Worm (Caenorhabditis elegans) whole organism, late embryonic: ENCODE results near the gene fat-7.

ENCODE experiments used
- ahr-1 ChIP-seq: sonication (generic microtip); optimal IDR thresholded peaks from 2 replicates; lab custom pipeline; 2016; ENCODE audit warnings: missing genetic modification characterization, missing compliant biosample characterization
- ama-1 ChIP-seq: fragments of 150-350 bp; optimal IDR thresholded peaks from 2 replicates; lab custom pipeline; 2014
- ceh-2 ChIP-seq: sonication (generic microtip); optimal IDR thresholded peaks from 2 replicates; lab custom pipeline; 2016; ENCODE audit warnings: missing genotype, missing genetic modification characterization, missing compliant biosample characterization
- ceh-34 ChIP-seq: sonication (generic microtip); optimal IDR thresholded peaks from 2 replicates; lab custom pipeline; 2016; ENCODE audit warnings: mild to moderate bottlenecking, missing genetic modification characterization, missing compliant biosample characterization
- che-1 ChIP-seq: sonication (generic microtip); optimal IDR thresholded peaks from 2 replicates; lab custom pipeline; 2016; ENCODE audit warnings: mild to moderate bottlenecking, missing genetic modification characterization, missing compliant biosample characterization
- dmd-4 ChIP-seq: sonication (generic microtip); optimal IDR thresholded peaks from 2 replicates; lab custom pipeline; 2016; ENCODE audit warnings: borderline replicate concordance, missing genetic modification characterization, missing compliant biosample characterization
- dve-1 ChIP-seq: sonication (generic microtip); optimal IDR thresholded peaks from 2 replicates; lab custom pipeline; 2017; ENCODE audit warnings: antibody characterized with exemption, mild to moderate bottlenecking, missing genetic modification characterization, missing compliant biosample characterization
- elt-2 ChIP-seq: sonication (generic microtip); optimal IDR thresholded peaks from 2 replicates; lab custom pipeline; 2016; ENCODE audit warnings: missing genetic modification reagents, missing genetic modification characterization, missing compliant biosample characterization
- ets-4 ChIP-seq: sonication (generic microtip); optimal IDR thresholded peaks from 2 replicates; lab custom pipeline; 2016; ENCODE audit warnings: missing genetic modification characterization, missing compliant biosample characterization
- gmeb-2 ChIP-seq: sonication (generic microtip); optimal IDR thresholded peaks from 2 replicates; lab custom pipeline; 2016; ENCODE audit warnings: missing genetic modification characterization, inconsistent platforms, missing compliant biosample characterization
- hlh-13 ChIP-seq: fragments of 200-800 bp; sonication (Bioruptor generic); optimal IDR thresholded peaks from 2 replicates; lab custom pipeline; 2018; ENCODE audit warnings: mild to moderate bottlenecking, missing genetic modification characterization, missing compliant biosample characterization
- hlh-8 ChIP-seq: sonication (generic microtip); optimal IDR thresholded peaks from 2 replicates; lab custom pipeline; 2016; ENCODE audit warnings: missing genotype, missing genetic modification characterization, missing compliant biosample characterization
- lin-11 ChIP-seq: fragments of 200-800 bp; sonication (Bioruptor generic); optimal IDR thresholded peaks from 2 replicates; lab custom pipeline; 2018; ENCODE audit warnings: mild to moderate bottlenecking, missing genetic modification characterization, missing compliant biosample characterization
- madf-2 ChIP-seq: sonication (generic microtip); optimal IDR thresholded peaks from 2 replicates; lab custom pipeline; 2017; ENCODE audit warnings: missing genetic modification characterization, missing compliant biosample characterization
- nhr-11 ChIP-seq: fragments of 150-350 bp; optimal IDR thresholded peaks from 2 replicates; lab custom pipeline; 2014; ENCODE audit warnings: missing biosample characterization, missing genetic modification characterization
- nhr-232 ChIP-seq: sonication (generic microtip); optimal IDR thresholded peaks from 2 replicates; lab custom pipeline; 2016; ENCODE audit warnings: missing genetic modification characterization, missing compliant biosample characterization
- npax-4 ChIP-seq: sonication (generic microtip); optimal IDR thresholded peaks from 2 replicates; lab custom pipeline; 2016; ENCODE audit warnings: missing genetic modification characterization, missing compliant biosample characterization
- odd-2 ChIP-seq: sonication (generic microtip); optimal IDR thresholded peaks from 2 replicates; lab custom pipeline; 2017; ENCODE audit warnings: antibody characterized with exemption, mild to moderate bottlenecking, missing genetic modification characterization, missing compliant biosample characterization
- pha-2 ChIP-seq: sonication (generic microtip); optimal IDR thresholded peaks from 2 replicates; lab custom pipeline; 2017; ENCODE audit warnings: mild to moderate bottlenecking, missing genetic modification characterization, missing compliant biosample characterization
- pha-4 ChIP-seq: fragments of 150-350 bp; optimal IDR thresholded peaks from 2 replicates; lab custom pipeline; 2018; ENCODE audit warnings: missing biosample characterization, missing genetic modification reagents, missing genetic modification characterization
- pqm-1 ChIP-seq: sonication (generic microtip); optimal IDR thresholded peaks from 2 replicates; lab custom pipeline; 2016; ENCODE audit warnings: missing genetic modification characterization, missing compliant biosample characterization
- ref-2 ChIP-seq: sonication (generic microtip); optimal IDR thresholded peaks from 2 replicates; lab custom pipeline; 2016; ENCODE audit warnings: missing genetic modification characterization, missing compliant biosample characterization
- rnt-1 ChIP-seq: sonication (generic microtip); optimal IDR thresholded peaks from 2 replicates; lab custom pipeline; 2016; ENCODE audit warnings: missing genetic modification characterization, missing compliant biosample characterization
- sdc-2 ChIP-seq: sonication (generic microtip); optimal IDR thresholded peaks from 2 replicates; lab custom pipeline; 2016; ENCODE audit warnings: missing genotype, missing genetic modification characterization, missing compliant biosample characterization
- sox-2 ChIP-seq: fragments of 200-800 bp; sonication (Bioruptor generic); IDR thresholded peaks from 2 replicates; pipeline ENCODE4 v1.3.6; 2022; ENCODE audit warnings: missing genetic modification reagents, missing genetic modification characterization, missing compliant biosample characterization
- sox-4 ChIP-seq: sonication (generic microtip); optimal IDR thresholded peaks from 2 replicates; lab custom pipeline; 2017; ENCODE audit warnings: mild to moderate bottlenecking, missing genetic modification characterization, inconsistent platforms, missing compliant biosample characterization
- tbx-2 ChIP-seq: sonication (generic microtip); optimal IDR thresholded peaks from 2 replicates; lab custom pipeline; 2016; ENCODE audit warnings: missing genetic modification characterization, missing compliant biosample characterization
- tbx-7 ChIP-seq: sonication (generic microtip); optimal IDR thresholded peaks from 2 replicates; lab custom pipeline; 2016; ENCODE audit warnings: missing genotype, missing genetic modification characterization, missing compliant biosample characterization
- ttx-3 ChIP-seq: sonication (generic microtip); optimal IDR thresholded peaks from 2 replicates; lab custom pipeline; 2016; ENCODE audit warnings: missing genetic modification reagents, missing genetic modification characterization, missing compliant biosample characterization
- unc-3 ChIP-seq, 2 experiments: fragments of 200-800 bp in 1 of 2; sonication (Bioruptor generic) in 1 of 2; sonication (generic microtip) in 1 of 2; conservative IDR thresholded peaks in 1 of 2; optimal IDR thresholded peaks in 1 of 2; 2 replicates each; pipeline versions ENCODE4 v1.3.6 to Lab custom; 2016 to 2022; ENCODE audit warnings: missing compliant biosample characterization in 2 of 2, missing genetic modification characterization in 2 of 2, missing genetic modification reagents in 1 of 2
- unc-86 ChIP-seq: sonication (generic microtip); optimal IDR thresholded peaks from 2 replicates; lab custom pipeline; 2016; ENCODE audit warnings: missing genetic modification characterization, missing compliant biosample characterization

fat-7 gene

DNA sequence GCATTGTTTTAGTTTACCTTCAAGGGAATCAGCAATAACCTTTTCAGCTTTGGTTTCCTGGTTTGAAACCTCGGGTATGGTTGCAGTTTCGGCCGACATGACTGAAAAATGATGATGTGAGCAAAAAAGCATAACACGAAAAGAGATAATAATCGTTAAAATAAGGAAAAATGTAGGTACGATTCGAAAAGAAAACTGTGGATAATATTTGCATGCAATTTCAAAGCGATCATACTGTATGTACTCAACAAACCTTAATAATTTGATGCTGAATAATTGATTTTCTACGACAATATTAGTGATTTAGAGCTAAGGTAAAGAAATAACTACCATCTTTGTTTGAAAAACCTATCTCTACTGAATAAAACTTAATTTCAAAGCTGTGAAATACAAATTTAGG, 43.1 kb upstream of the fat-7 start, which contains the start of gene attf-2:
Gene attf-2 (minus strand): TSS at position 101 of the 400 bp plus-strand sequence.
- TF ChIP-seq tbx-2 (no peak), tbx-7 (no peak), madf-2 (tag; lab: Kevin White, UChicago) (no peak), pqm-1 (tag; lab: Kevin White, UChicago) (no peak), dmd-4 (tag; lab: Kevin White, UChicago) (no peak), hlh-8 (tag; lab: Kevin White, UChicago) (no peak)

- TF ChIP-seq ets-4 (tag; lab: Kevin White, UChicago) (no peak), unc-86 (tag; lab: Kevin White, UChicago) (no peak), dve-1 (tag; lab: Kevin White, UChicago) (no peak), ama-1 (lab: Kevin White, UChicago) (no peak)
- TF ChIP-seq, all 69 proteins: peak for 0
Observed at ce11 chrV:7194818-7195217, 41.9 kb upstream of the fat-7 start.

DNA sequence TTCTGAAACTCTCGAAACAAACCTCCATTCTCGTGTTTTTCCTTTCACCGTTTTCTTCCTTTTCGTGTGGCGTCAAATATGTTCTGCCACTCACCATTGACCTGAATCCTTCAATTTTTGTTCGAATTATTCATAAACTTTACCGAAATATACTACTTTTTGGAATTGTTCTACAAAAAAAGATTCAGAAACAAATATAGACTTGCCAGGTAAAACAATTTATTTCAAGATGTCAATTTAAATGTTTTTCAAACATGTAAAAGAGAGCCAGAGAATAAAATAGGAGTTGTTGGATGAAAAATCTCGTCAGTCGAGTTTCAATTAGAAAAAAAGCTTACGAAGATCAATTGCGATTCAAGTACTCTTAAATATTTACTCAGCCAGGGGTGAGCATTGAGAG, 40.6 kb upstream of the fat-7 start, which contains the start of gene F09G2.8:
Gene F09G2.8 (minus strand): TSS at position 101 of the 400 bp plus-strand sequence.
- no peak for TF ChIP-seq npax-4 (tag; lab: Kevin White, UChicago)

DNA sequence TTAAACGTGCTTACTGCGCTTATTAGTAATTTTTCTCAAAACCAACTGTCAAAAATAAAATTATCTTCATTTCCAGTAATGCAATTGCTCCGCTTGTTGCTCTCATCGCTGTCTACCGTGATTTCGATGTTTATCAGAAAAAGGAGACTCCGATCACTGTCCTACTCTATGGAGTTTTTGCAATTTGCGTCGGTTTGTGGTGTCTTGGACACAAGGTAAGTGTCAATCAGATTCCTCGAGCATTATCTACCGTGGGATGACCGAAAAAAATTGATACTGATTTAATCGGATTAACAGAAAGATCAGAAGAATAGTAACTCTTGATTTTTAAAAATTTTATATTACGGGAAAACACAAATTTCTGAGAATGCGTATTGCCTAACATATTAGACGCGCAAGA, 34.3 kb upstream of the fat-7 start:
- no peak for TF ChIP-seq sox-2 (GFP tag; lab: Robert Waterston, UW)
- no peak for TF ChIP-seq ahr-1 (tag; lab: Kevin White, UChicago)
- no peak for TF ChIP-seq ttx-3
- no peak for TF ChIP-seq pqm-1 (tag; lab: Kevin White, UChicago)
- TF ChIP-seq ref-2 (tag; lab: Kevin White, UChicago) = no peak
- no peak for TF ChIP-seq dve-1 (tag; lab: Kevin White, UChicago)

DNA sequence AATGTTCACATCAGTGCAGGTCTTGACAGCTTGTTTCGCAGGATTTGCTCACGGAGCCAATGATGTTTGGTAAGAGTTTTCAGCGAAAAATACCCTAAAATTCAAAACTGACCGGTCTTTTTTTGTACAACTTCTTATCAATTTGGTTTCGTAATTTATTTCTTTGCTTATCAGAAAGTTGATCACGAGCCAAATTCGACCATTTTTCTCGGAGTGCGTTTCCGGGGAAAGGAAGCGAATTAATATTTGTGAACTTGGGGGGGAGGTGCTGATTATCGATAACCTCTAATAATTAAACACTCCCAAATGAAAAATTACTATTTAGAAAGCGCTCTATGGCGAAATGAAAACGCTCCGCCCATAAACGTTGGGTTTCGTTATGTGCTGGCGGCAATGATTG, 33.7 kb upstream of the fat-7 start:
- TF ChIP-seq ceh-34 (no peak), hlh-13 (GFP tag; lab: Kevin White, UChicago) (no peak), pha-2 (tag; lab: Kevin White, UChicago) (no peak), nhr-232 (tag; lab: Kevin White, UChicago) (no peak), ets-4 (tag; lab: Kevin White, UChicago) (no peak), che-1 (tag; lab: Kevin White, UChicago) (no peak), lin-11 (tag; lab: Kevin White, UChicago) (no peak)

ce11 chrV:7184549-7184948, 31.6 kb upstream of the fat-7 start, which contains the start of gene pitr-5:
Gene pitr-5 (plus strand): TSS chrV:7184849.
- no peak for TF ChIP-seq ttx-3
- no peak for TF ChIP-seq nhr-11
- TF ChIP-seq elt-2 (tag; lab: Kevin White, UChicago) = no peak
- TF ChIP-seq sdc-2 = no peak
- TF ChIP-seq gmeb-2 (tag; lab: Kevin White, UChicago) = no peak
- no peak for TF ChIP-seq rnt-1 (tag; lab: Kevin White, UChicago)
- no peak for TF ChIP-seq sox-4
- TF ChIP-seq ceh-2 = no peak
- TF ChIP-seq unc-3 (GFP tag; conservative IDR thresholded peaks at IDR 0.05; lab: Robert Waterston, UW) = no peak
- TF ChIP-seq unc-3 (tag; optimal IDR thresholded peaks at IDR 0.05; lab: Kevin White, UChicago) = no peak
- no peak for TF ChIP-seq pha-4

DNA sequence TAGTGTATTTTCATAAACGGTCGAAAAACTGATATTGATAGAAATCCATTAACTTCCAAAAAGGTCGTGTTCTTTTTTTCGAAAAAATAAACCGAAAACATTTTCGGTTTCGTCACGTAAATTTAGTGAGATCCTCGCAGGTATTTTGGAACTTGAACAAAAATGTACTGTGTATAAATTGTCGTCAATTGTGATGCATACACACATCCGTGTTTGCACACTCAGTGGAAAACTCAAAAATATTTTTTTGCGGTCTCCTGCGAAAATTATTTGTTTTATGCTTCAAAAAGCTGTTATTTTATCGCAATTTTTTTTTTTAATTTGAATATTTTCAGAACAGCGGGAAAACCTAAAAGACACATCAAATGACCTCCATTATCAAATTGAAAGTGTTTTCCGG, 25.9 kb upstream of the fat-7 start, which contains the start of gene cpsf-2:
Gene cpsf-2 (plus strand): TSS at position 330 of the 400 bp plus-strand sequence.
- no peak for TF ChIP-seq madf-2 (tag; lab: Kevin White, UChicago)
- TF ChIP-seq odd-2 = no peak
- TF ChIP-seq ref-2 (tag; lab: Kevin White, UChicago) = no peak
